Fruit fly (Drosophila melanogaster) whole organism, embryonic: ENCODE measurements around the gene cv-c.

Source experiments
- ATbp ChIP-seq: fragments of 200-800 bp; sonication (Bioruptor generic); optimal IDR thresholded peaks from 2 replicates; lab custom pipeline; 2017; ENCODE audit warnings: missing biosample characterization, mild to moderate bottlenecking, missing genetic modification characterization, missing genetic modification reagents
- Ada2b ChIP-seq: fragments of 200-800 bp; sonication (Bioruptor generic); IDR thresholded peaks from 2 replicates; pipeline ENCODE4 v1.3.6; 2022; ENCODE audit warnings: missing biosample characterization, missing genetic modification characterization
- Adf1 ChIP-seq: fragments of 200-800 bp; sonication (Bioruptor generic); IDR thresholded peaks from 2 replicates; pipeline ENCODE4 v1.3.6; 2022; ENCODE audit warnings: missing biosample characterization, missing genetic modification characterization
- Aef1 ChIP-seq: fragments of 200-800 bp; sonication (Bioruptor generic); IDR thresholded peaks from 3 replicates; pipeline ENCODE4 v1.3.6; 2022; ENCODE audit warnings: missing biosample characterization, missing genetic modification characterization
- Asciz ChIP-seq: fragments of 200-800 bp; sonication (Bioruptor generic); optimal IDR thresholded peaks from 2 replicates; lab custom pipeline; 2017; ENCODE audit warnings: missing biosample characterization, mild to moderate bottlenecking, missing genetic modification characterization, missing genetic modification reagents
- Awh ChIP-seq: fragments of 200-800 bp; sonication (Bioruptor generic); IDR thresholded peaks from 2 replicates; pipeline ENCODE4, ENCODE4 v1.3.6; 2022; ENCODE audit warnings: missing biosample characterization, missing genetic modification characterization
- B-H1 ChIP-seq: fragments of 200-800 bp; sonication (Bioruptor generic); IDR thresholded peaks from 3 replicates; pipeline ENCODE4 v1.3.6; 2022; ENCODE audit warnings: missing biosample characterization, missing genetic modification characterization
- Bdp1 ChIP-seq: fragments of 200-800 bp; sonication (Bioruptor generic); optimal IDR thresholded peaks from 3 replicates; lab custom pipeline; 2016; ENCODE audit warnings: missing biosample characterization, missing genetic modification characterization
- Bgb ChIP-seq: fragments of 200-800 bp; sonication (Bioruptor generic); IDR thresholded peaks from 2 replicates; pipeline ENCODE4 v1.3.6; 2022; ENCODE audit warnings: missing biosample characterization, missing genetic modification characterization; ENCODE audit not compliant: partially characterized antibody
- CG10321 ChIP-seq: fragments of 200-800 bp; sonication (Bioruptor generic); IDR thresholded peaks from 2 replicates; pipeline ENCODE4 v1.3.6; 2022; ENCODE audit warnings: missing biosample characterization, missing genetic modification characterization
- CG11560 ChIP-seq: fragments of 200-800 bp; sonication (Bioruptor generic); IDR thresholded peaks from 3 replicates; pipeline ENCODE4 v1.3.6; 2022; ENCODE audit warnings: missing biosample characterization, missing genetic modification characterization
- CG12236 ChIP-seq: fragments of 200-800 bp; sonication (Bioruptor generic); optimal IDR thresholded peaks from 2 replicates; lab custom pipeline; 2016; ENCODE audit warnings: missing biosample characterization, missing genetic modification characterization
- CG12659 ChIP-seq: fragments of 200-800 bp; sonication (Bioruptor generic); optimal IDR thresholded peaks from 3 replicates; lab custom pipeline; 2017; ENCODE audit warnings: mild to moderate bottlenecking, missing biosample characterization, missing genetic modification reagents, missing genetic modification characterization
- CG12942 ChIP-seq: fragments of 200-800 bp; sonication (Bioruptor generic); optimal IDR thresholded peaks from 3 replicates; lab custom pipeline; 2016; ENCODE audit warnings: missing biosample characterization, missing genetic modification characterization
- CG16779 ChIP-seq: fragments of 200-800 bp; sonication (Bioruptor generic); IDR thresholded peaks from 2 replicates; pipeline ENCODE4 v1.3.6; 2022; ENCODE audit warnings: missing biosample characterization, missing genetic modification characterization
- CG2116 ChIP-seq: fragments of 200-800 bp; sonication (Bioruptor generic); optimal IDR thresholded peaks from 3 replicates; lab custom pipeline; 2018; ENCODE audit warnings: missing biosample characterization, mild to moderate bottlenecking, missing genetic modification characterization
- CG2129 ChIP-seq: fragments of 200-800 bp; sonication (Bioruptor generic); IDR thresholded peaks from 2 replicates; pipeline ENCODE4 v1.3.6; 2022; ENCODE audit warnings: missing biosample characterization, missing genetic modification characterization; ENCODE audit not compliant: partially characterized antibody
- CG2199 ChIP-seq: fragments of 200-800 bp; sonication (Bioruptor generic); IDR thresholded peaks from 3 replicates; pipeline ENCODE4 v1.3.6; 2022; ENCODE audit warnings: missing biosample characterization, missing genetic modification characterization
- CG2889 ChIP-seq: fragments of 200-800 bp; sonication (Bioruptor generic); IDR thresholded peaks from 3 replicates; pipeline ENCODE4 v1.3.6; 2022; ENCODE audit warnings: missing biosample characterization, missing genetic modification characterization
- CG31441 ChIP-seq: fragments of 200-800 bp; sonication (Bioruptor generic); IDR thresholded peaks from 2 replicates; pipeline ENCODE4 v1.3.6; 2022; ENCODE audit warnings: missing biosample characterization, missing genetic modification characterization
- CG4360 ChIP-seq: fragments of 200-800 bp; sonication (Bioruptor generic); IDR thresholded peaks from 2 replicates; pipeline ENCODE4 v1.3.6; 2022; ENCODE audit warnings: missing biosample characterization, missing genetic modification characterization
- CG4820 ChIP-seq: fragments of 200-800 bp; sonication (Bioruptor generic); optimal IDR thresholded peaks from 3 replicates; lab custom pipeline; 2016; ENCODE audit warnings: missing biosample characterization, missing genetic modification characterization
- CG5245 ChIP-seq: fragments of 200-800 bp; sonication (Bioruptor generic); optimal IDR thresholded peaks from 3 replicates; lab custom pipeline; 2016; ENCODE audit warnings: missing biosample characterization, missing genetic modification characterization
- CG6689 ChIP-seq: fragments of 200-800 bp; sonication (Bioruptor generic); IDR thresholded peaks from 2 replicates; pipeline ENCODE4 v1.3.6; 2022; ENCODE audit warnings: missing biosample characterization, missing genetic modification characterization
- CG6813 ChIP-seq: fragments of 200-800 bp; sonication (Bioruptor generic); optimal IDR thresholded peaks from 2 replicates; lab custom pipeline; 2017; ENCODE audit warnings: missing biosample characterization, missing genetic modification characterization, mild to moderate bottlenecking, moderate library complexity, missing genetic modification reagents
- CG9932 ChIP-seq: fragments of 200-800 bp; sonication (Bioruptor generic); IDR thresholded peaks from 2 replicates; pipeline ENCODE4 v1.3.6; 2022; ENCODE audit warnings: missing biosample characterization, missing genetic modification characterization
- D19A ChIP-seq: fragments of 200-800 bp; optimal IDR thresholded peaks from 3 replicates; lab custom pipeline; 2019; ENCODE audit warnings: missing biosample characterization, mild to moderate bottlenecking, missing genetic modification characterization, moderate library complexity
- D19B ChIP-seq: fragments of 200-800 bp; sonication (Bioruptor generic); optimal IDR thresholded peaks from 2 replicates; lab custom pipeline; 2017; ENCODE audit warnings: missing biosample characterization, mild to moderate bottlenecking, missing genetic modification characterization
- Eip74EF ChIP-seq, 2 experiments: fragments of 200-800 bp in 1 of 2; fragments of >200 bp in 1 of 2; sonication (Bioruptor generic) in 1 of 2; optimal IDR thresholded peaks; 2 replicates each; lab custom pipeline; 2017 to 2019; ENCODE audit warnings: missing biosample characterization in 2 of 2, missing genetic modification characterization in 2 of 2, mild to moderate bottlenecking in 1 of 2, moderate library complexity in 1 of 2
- Fer1 ChIP-seq: fragments of 200-800 bp; sonication (Bioruptor generic); optimal IDR thresholded peaks from 2 replicates; lab custom pipeline; 2017; ENCODE audit warnings: missing biosample characterization, mild to moderate bottlenecking, missing genetic modification characterization
- NfI ChIP-seq: fragments of 200-800 bp; sonication (Bioruptor generic); optimal IDR thresholded peaks from 3 replicates; lab custom pipeline; 2018; ENCODE audit warnings: missing biosample characterization, mild to moderate bottlenecking, missing genetic modification characterization, moderate library complexity
- Rx ChIP-seq: fragments of 200-800 bp; sonication (Bioruptor generic); IDR thresholded peaks from 2 replicates; pipeline ENCODE4 v1.3.6; 2022; ENCODE audit warnings: missing biosample characterization, missing genetic modification characterization
- Scr ChIP-seq: fragments of 200-800 bp; sonication (Bioruptor generic); IDR thresholded peaks from 2 replicates; pipeline ENCODE4 v1.3.6; 2022; ENCODE audit warnings: missing biosample characterization, missing genetic modification characterization; ENCODE audit not compliant: partially characterized antibody
- bigmax ChIP-seq: fragments of 200-800 bp; sonication (Bioruptor generic); optimal IDR thresholded peaks from 2 replicates; lab custom pipeline; 2018; ENCODE audit warnings: missing biosample characterization, mild to moderate bottlenecking, missing genetic modification characterization
- chif ChIP-seq, 2 experiments: fragments of 200-800 bp; sonication (Bioruptor generic); optimal IDR thresholded peaks; 3 replicates each; lab custom pipeline; 2016; ENCODE audit warnings: missing biosample characterization in 2 of 2, missing genetic modification characterization in 2 of 2
- dpn ChIP-seq, 2 experiments: fragments of 200-800 bp; sonication (Bioruptor generic); optimal IDR thresholded peaks; 3 replicates each; lab custom pipeline; 2016; ENCODE audit warnings: missing biosample characterization in 2 of 2, missing genetic modification characterization in 2 of 2
- dysf ChIP-seq: fragments of 200-800 bp; sonication (Bioruptor generic); IDR thresholded peaks from 3 replicates; pipeline ENCODE4 v1.3.6; 2022; ENCODE audit warnings: missing biosample characterization, missing genetic modification characterization
- emc ChIP-seq: fragments of 200-800 bp; sonication (Bioruptor generic); optimal IDR thresholded peaks from 2 replicates; lab custom pipeline; 2016; ENCODE audit warnings: missing biosample characterization, missing genetic modification characterization
- jing ChIP-seq: fragments of 200-800 bp; sonication (Bioruptor generic); optimal IDR thresholded peaks from 2 replicates; lab custom pipeline; 2018; ENCODE audit warnings: missing biosample characterization, mild to moderate bottlenecking, missing genetic modification characterization
- ken ChIP-seq: fragments of 200-800 bp; sonication (Bioruptor generic); IDR thresholded peaks from 3 replicates; pipeline ENCODE4 v1.3.6; 2022; ENCODE audit warnings: missing biosample characterization, missing genetic modification characterization
- lmd ChIP-seq: fragments of 200-800 bp; sonication (Bioruptor generic); IDR thresholded peaks from 2 replicates; pipeline ENCODE4 v1.3.6; 2022; ENCODE audit warnings: missing biosample characterization, missing genetic modification characterization
- lov ChIP-seq, 2 experiments: fragments of 200-800 bp in 1 of 2; fragments of >200 bp in 1 of 2; sonication (Bioruptor generic) in 1 of 2; IDR thresholded peaks in 1 of 2; optimal IDR thresholded peaks in 1 of 2; 2 replicates in 1 of 2; 3 replicates in 1 of 2; pipeline versions ENCODE4 v1.3.6 to Lab custom; 2017 to 2022; ENCODE audit warnings: missing biosample characterization in 1 of 2, missing genetic modification characterization in 1 of 2
- pnt ChIP-seq: fragments of 200-800 bp; sonication (Bioruptor generic); optimal IDR thresholded peaks from 3 replicates; lab custom pipeline; 2016; ENCODE audit warnings: missing biosample characterization, missing genetic modification characterization
- sd ChIP-seq: fragments of 200-800 bp; sonication (Bioruptor generic); optimal IDR thresholded peaks from 3 replicates; lab custom pipeline; 2018; ENCODE audit warnings: missing biosample characterization, mild to moderate bottlenecking, missing genetic modification characterization, moderate library complexity
- stc ChIP-seq: fragments of 200-800 bp; sonication (Bioruptor generic); IDR thresholded peaks from 2 replicates; pipeline ENCODE4 v1.3.6; 2022; ENCODE audit warnings: missing biosample characterization, missing genetic modification characterization
- ttk ChIP-seq: fragments of 200-800 bp; sonication (Bioruptor generic); IDR thresholded peaks from 2 replicates; pipeline ENCODE4 v2.1.2; 2022; ENCODE audit warnings: missing biosample characterization, missing genetic modification characterization
- tup ChIP-seq: fragments of 200-800 bp; sonication (Bioruptor generic); optimal IDR thresholded peaks from 2 replicates; lab custom pipeline; 2016; ENCODE audit warnings: missing biosample characterization, mild to moderate bottlenecking, missing genetic modification characterization, moderate library complexity
- vnd ChIP-seq: fragments of 200-800 bp; sonication (Bioruptor generic); IDR thresholded peaks from 3 replicates; pipeline ENCODE4 v1.3.6; 2022; ENCODE audit warnings: missing biosample characterization, missing genetic modification characterization; ENCODE audit not compliant: partially characterized antibody

The cv-c gene

DNA sequence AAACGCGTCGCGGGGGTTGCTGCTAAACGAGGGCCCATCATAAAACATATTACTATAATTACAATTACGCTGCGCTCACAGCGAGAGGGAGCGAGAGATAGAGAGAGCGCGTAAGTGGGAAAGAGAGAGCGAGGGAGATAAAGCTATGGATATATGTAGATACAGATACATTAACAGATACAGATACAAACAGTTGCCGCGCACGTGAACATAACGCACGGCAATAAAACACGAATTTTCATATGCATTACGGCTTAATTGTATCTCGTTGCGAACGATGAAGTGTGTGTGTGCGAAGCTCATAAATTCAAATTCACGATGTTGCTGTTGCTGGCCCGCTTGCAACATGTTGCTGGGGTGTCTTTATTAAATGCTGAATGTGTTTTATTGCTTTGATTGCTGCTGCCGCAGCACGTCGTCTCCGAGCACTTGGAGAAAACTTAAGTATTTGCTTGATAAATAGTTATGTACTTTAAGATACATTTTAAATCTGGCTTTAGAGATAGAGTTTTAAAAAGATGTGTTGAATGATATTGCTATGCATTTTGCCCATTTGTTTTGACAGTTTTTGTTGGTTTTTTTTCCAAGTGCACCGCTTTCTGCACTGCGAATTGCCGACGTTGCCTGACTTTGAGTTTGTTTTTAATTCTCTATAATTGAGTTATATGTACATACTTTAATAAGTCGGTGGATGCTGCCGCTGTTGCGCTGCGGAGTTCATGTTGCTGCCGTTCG, 111.1 kb downstream of the cv-c start (continued):
- no peak for TF ChIP-seq CG16779 (GFP tag; lab: Robert Waterston, UW)
- peak; percentile 61 for TF ChIP-seq Bdp1 (GFP tag; lab: Kevin White, UChicago)
- no peak for TF ChIP-seq lov (optimal IDR thresholded peaks at IDR 0.05; lab: Kevin White, UChicago)
- TF ChIP-seq lov (GFP tag; IDR thresholded peaks at IDR 0.05; lab: Robert Waterston, UW) = peak; percentile 82
- TF ChIP-seq CG5245 (GFP tag; lab: Kevin White, UChicago) = peak; percentile 72
- peak; percentile 78 for TF ChIP-seq CG12659 (GFP tag; lab: Kevin White, UChicago)
- peak; percentile 85 for TF ChIP-seq stc (GFP tag; lab: Robert Waterston, UW)
- no peak for TF ChIP-seq vnd
- peak; percentile 82 for TF ChIP-seq Rx
- TF ChIP-seq NfI = peak; percentile 76
- TF ChIP-seq Bgb = no peak
- peak; percentile 79 for TF ChIP-seq Aef1 (GFP tag; lab: Robert Waterston, UW)
- TF ChIP-seq Awh (GFP tag; lab: Robert Waterston, UW) = peak; percentile 49; the same call in 1 of the 2 replicates
- no peak for TF ChIP-seq bigmax (GFP tag; lab: Kevin White, UChicago)
- TF ChIP-seq dpn (GFP tag; optimal IDR thresholded peaks at IDR 0.05; lab: Kevin White, UChicago) = peak; percentile 74 to 82
- peak; percentile 88 for TF ChIP-seq lmd (GFP tag; lab: Robert Waterston, UW)
- TF ChIP-seq CG12236 = peak; percentile 22
- peak; percentile 53 for TF ChIP-seq Fer1 (GFP tag; lab: Kevin White, UChicago)
- peak; percentile 61 for TF ChIP-seq CG12942 (GFP tag; lab: Kevin White, UChicago)
- TF ChIP-seq CG2129 (GFP tag; lab: Robert Waterston, UW) = no peak
- TF ChIP-seq Adf1 (GFP tag; lab: Robert Waterston, UW) = peak; percentile 75; the same call in 1 of the 2 replicates
- TF ChIP-seq CG4360 (GFP tag; lab: Robert Waterston, UW) = no peak
- TF ChIP-seq CG9932 = peak; percentile 72
- TF ChIP-seq CG10321 (GFP tag; lab: Robert Waterston, UW) = 0 out of 2 replicates have a peak, but pooled peaks have one; percentile 30
- TF ChIP-seq jing = peak; percentile 59
- peak; percentile 18 for TF ChIP-seq CG2116 (GFP tag; lab: Kevin White, UChicago)
- TF ChIP-seq Asciz = peak; percentile 61
- TF ChIP-seq sd (tag; lab: Kevin White, UChicago) = no peak
- TF ChIP-seq emc (GFP tag; lab: Kevin White, UChicago) = peak; percentile 19
- peak; percentile 43; the same call in 1 of the 3 replicates for TF ChIP-seq CG11560 (tag; lab: Robert Waterston, UW)
- peak; percentile 86 for TF ChIP-seq CG6689 (GFP tag; lab: Robert Waterston, UW)
- TF ChIP-seq CG6813 (GFP tag; lab: Kevin White, UChicago) = peak; percentile 58
- peak; percentile 75; the same call in 2 of the 3 replicates for TF ChIP-seq CG2889 (GFP tag; lab: Robert Waterston, UW)
- peak; percentile 13 for TF ChIP-seq D19B (GFP tag; lab: Kevin White, UChicago)
- peak; percentile 68 for TF ChIP-seq CG4820 (GFP tag; lab: Kevin White, UChicago)
- peak; percentile 91; the same call in 2 of the 3 replicates for TF ChIP-seq dysf (GFP tag; lab: Robert Waterston, UW)
- peak; percentile 73 for TF ChIP-seq CG31441 (GFP tag; lab: Robert Waterston, UW)
- peak; percentile 82 for TF ChIP-seq Ada2b (GFP tag; lab: Robert Waterston, UW)
- TF ChIP-seq Eip74EF (GFP tag; optimal IDR thresholded peaks at IDR 0.05; lab: Kevin White, UChicago) = peak in 1 of 2 experiments; percentile 64
- TF ChIP-seq chif (GFP tag; optimal IDR thresholded peaks at IDR 0.05; lab: Kevin White, UChicago) = peak; percentile 73 to 84
- peak; percentile 80 for TF ChIP-seq ttk (GFP tag; lab: Robert Waterston, UW)
- TF ChIP-seq Scr (GFP tag; lab: Robert Waterston, UW) = no peak
- TF ChIP-seq B-H1 (GFP tag; lab: Robert Waterston, UW) = peak; percentile 82
- TF ChIP-seq pnt (GFP tag; lab: Kevin White, UChicago) = peak; percentile 71
- peak; percentile 38 for TF ChIP-seq D19A
- peak; percentile 84 for TF ChIP-seq ken (GFP tag; lab: Robert Waterston, UW)
- TF ChIP-seq CG2199 (GFP tag; lab: Robert Waterston, UW) = peak; percentile 80
- peak; percentile 37 for TF ChIP-seq tup (GFP tag; lab: Kevin White, UChicago)
- TF ChIP-seq ATbp (GFP tag; lab: Kevin White, UChicago) = peak; percentile 79
